Worm (Caenorhabditis elegans) whole organism, L2 larva: ENCODE measurements around the gene ZK402.5.

Experiments
- ZK546.5 ChIP-seq: sonication (generic microtip); optimal IDR thresholded peaks from 2 replicates; lab custom pipeline; 2017; ENCODE audit warnings: missing biosample characterization, missing genetic modification characterization
- aly-2 ChIP-seq: fragments of 150-350 bp; optimal IDR thresholded peaks from 2 replicates; lab custom pipeline; 2014; ENCODE audit warnings: missing biosample characterization, missing genetic modification characterization
- ama-1 ChIP-seq: fragments of 150-350 bp; optimal IDR thresholded peaks from 2 replicates; lab custom pipeline; 2018; ENCODE audit warnings: inconsistent platforms
- nhr-237 ChIP-seq: fragments of 150-350 bp; optimal IDR thresholded peaks from 2 replicates; lab custom pipeline; 2014; ENCODE audit warnings: missing biosample characterization, missing genetic modification characterization
- nhr-25 ChIP-seq: fragments of 150-350 bp; sonication (generic microtip); optimal IDR thresholded peaks from 3 replicates; lab custom pipeline; 2014; ENCODE audit warnings: missing biosample characterization, missing genetic modification characterization
- nhr-77 ChIP-seq: fragments of 150-350 bp; optimal IDR thresholded peaks from 2 replicates; lab custom pipeline; 2014; ENCODE audit warnings: missing biosample characterization, missing genetic modification characterization
- sma-3 ChIP-seq: sonication (generic microtip); optimal IDR thresholded peaks from 2 replicates; lab custom pipeline; 2016; ENCODE audit warnings: missing genetic modification reagents, missing genetic modification characterization, missing compliant biosample characterization
- snpc-4 ChIP-seq: fragments of 150-350 bp; optimal IDR thresholded peaks from 2 replicates; lab custom pipeline; 2014; ENCODE audit warnings: missing biosample characterization, missing genetic modification characterization
- unc-62 ChIP-seq: fragments of 150-350 bp; optimal IDR thresholded peaks from 2 replicates; lab custom pipeline; 2014; ENCODE audit warnings: missing biosample characterization, missing genetic modification reagents, missing genetic modification characterization
- ztf-1 ChIP-seq: fragments of 200-800 bp; sonication (Bioruptor generic); conservative IDR thresholded peaks from 2 replicates; pipeline ENCODE4 v1.3.6; 2022; ENCODE audit warnings: missing genetic modification characterization, missing compliant biosample characterization
- ztf-11 ChIP-seq: sonication (generic microtip); optimal IDR thresholded peaks from 2 replicates; lab custom pipeline; 2017; ENCODE audit warnings: missing biosample characterization, missing genetic modification characterization

DNA sequence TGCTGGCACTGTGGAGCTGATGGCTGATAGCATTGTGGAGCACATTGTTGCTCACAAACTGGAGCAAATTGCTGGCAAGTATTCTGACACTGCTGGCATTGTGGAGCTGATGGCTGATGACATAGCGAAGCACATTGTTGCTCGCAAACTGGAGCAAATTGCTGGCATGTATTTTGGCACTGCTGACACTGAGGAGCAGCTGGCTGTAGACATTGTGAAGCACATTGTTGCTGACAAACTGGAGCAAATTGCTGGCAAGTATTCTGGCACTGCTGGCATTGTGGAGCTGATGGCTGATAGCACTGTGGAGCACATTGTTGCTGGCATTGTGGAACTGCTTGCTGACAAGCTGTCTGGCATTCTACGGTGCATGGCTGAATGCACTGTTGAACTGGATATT lies 8.1 kb upstream of the ZK402.5 start:
- TF ChIP-seq aly-2 (no peak), ztf-1 (GFP tag; lab: Robert Waterston, UW) (no peak), unc-62 (no peak), nhr-25 (no peak), sma-3 (no peak), nhr-237 (tag; lab: Kevin White, UChicago) (no peak), nhr-77 (no peak), ama-1 (lab: Kevin White, UChicago) (no peak), ZK546.5 (tag; lab: Kevin White, UChicago) (no peak), ztf-11 (tag; lab: Kevin White, UChicago) (no peak), snpc-4 (tag; lab: Kevin White, UChicago) (no peak)
